Worm (Caenorhabditis elegans): ENCODE results near the gene gldi-11.
A peak's percentile ranks its signal among the peaks of the same experiment; 100 is the strongest.

The gldi-11 gene

DNA sequence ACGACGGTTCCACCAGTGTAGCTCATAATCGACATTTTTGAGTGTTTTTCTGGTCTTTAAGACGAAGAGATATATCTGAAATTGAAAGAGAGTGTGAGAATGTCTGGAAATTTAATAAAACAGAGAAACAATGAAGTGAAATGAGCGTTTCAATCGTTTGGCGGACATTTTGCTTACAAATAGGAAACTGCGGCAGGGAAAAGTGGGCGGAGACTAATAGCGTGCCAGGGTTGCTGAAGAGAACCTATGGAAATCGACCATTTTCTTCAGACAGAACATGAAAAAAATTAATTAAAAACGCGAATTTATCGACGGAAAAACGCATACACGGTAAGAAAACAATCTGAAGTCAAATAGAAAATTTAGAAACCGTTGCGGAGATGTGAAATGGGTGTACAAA is 9.8 kb upstream of the gldi-11 start, which contains the start of gene pbs-3 (continued):
- TF ChIP-seq lag-1 (GFP tag; IDR thresholded peaks at IDR 0.05), result no peak
- TF ChIP-seq attf-5 (GFP tag; optimal IDR thresholded peaks at IDR 0.05), result peak; percentile 81
- TF ChIP-seq nhr-179 (tag; optimal IDR thresholded peaks at IDR 0.05), result no peak
- TF ChIP-seq ama-1 (optimal IDR thresholded peaks at IDR 0.05), result no peak
- no peak for TF ChIP-seq ama-1 (GFP tag; optimal IDR thresholded peaks at IDR 0.05)
- TF ChIP-seq dox-1 (GFP tag; IDR thresholded peaks at IDR 0.05), result peak; percentile 53; the same call in 1 of the 2 replicates
- TF ChIP-seq nhr-80 (tag; optimal IDR thresholded peaks at IDR 0.05), result peak; percentile 44
- TF ChIP-seq him-1 (tag; optimal IDR thresholded peaks at IDR 0.05), result no peak
- TF ChIP-seq C06A6.2 (GFP tag; conservative IDR thresholded peaks at IDR 0.05), result no peak
- no peak for TF ChIP-seq hlh-12 (tag; optimal IDR thresholded peaks at IDR 0.05)
- TF ChIP-seq nhr-120 (GFP tag; IDR thresholded peaks at IDR 0.05), result no peak
- no peak for TF ChIP-seq egl-44 (GFP tag; IDR thresholded peaks at IDR 0.05)
- TF ChIP-seq T26A5.8 (tag; optimal IDR thresholded peaks at IDR 0.05), result no peak
- TF ChIP-seq sdz-38 (tag; optimal IDR thresholded peaks at IDR 0.05), result no peak
- peak; percentile 33; the same call in 1 of the 2 replicates for TF ChIP-seq rcor-1 (GFP tag; IDR thresholded peaks at IDR 0.05)
- no peak for TF ChIP-seq bed-1 (GFP tag; IDR thresholded peaks at IDR 0.05)
- 0 out of 2 replicates have a peak, but pooled peaks have one; percentile 44 for TF ChIP-seq aptf-2 (GFP tag; conservative IDR thresholded peaks at IDR 0.05)
- TF ChIP-seq attf-3 (GFP tag; conservative IDR thresholded peaks at IDR 0.05), result 0 out of 2 replicates have a peak, but pooled peaks have one; percentile 47
- peak; percentile 93 for TF ChIP-seq ceh-100 (GFP tag; IDR thresholded peaks at IDR 0.05)
- TF ChIP-seq pha-4 (tag; optimal IDR thresholded peaks at IDR 0.05), result peak; percentile 13
- no peak for TF ChIP-seq cebp-1 (GFP tag; IDR thresholded peaks at IDR 0.05)
- TF ChIP-seq cebp-1 (tag; optimal IDR thresholded peaks at IDR 0.05), result no peak
- no peak for TF ChIP-seq sptf-2 (GFP tag; optimal IDR thresholded peaks at IDR 0.05)
- TF ChIP-seq chd-7 (tag; optimal IDR thresholded peaks at IDR 0.05), result no peak
- no peak for TF ChIP-seq ztf-6 (GFP tag; IDR thresholded peaks at IDR 0.05)
- no peak for TF ChIP-seq bed-2 (GFP tag; IDR thresholded peaks at IDR 0.05)

DNA sequence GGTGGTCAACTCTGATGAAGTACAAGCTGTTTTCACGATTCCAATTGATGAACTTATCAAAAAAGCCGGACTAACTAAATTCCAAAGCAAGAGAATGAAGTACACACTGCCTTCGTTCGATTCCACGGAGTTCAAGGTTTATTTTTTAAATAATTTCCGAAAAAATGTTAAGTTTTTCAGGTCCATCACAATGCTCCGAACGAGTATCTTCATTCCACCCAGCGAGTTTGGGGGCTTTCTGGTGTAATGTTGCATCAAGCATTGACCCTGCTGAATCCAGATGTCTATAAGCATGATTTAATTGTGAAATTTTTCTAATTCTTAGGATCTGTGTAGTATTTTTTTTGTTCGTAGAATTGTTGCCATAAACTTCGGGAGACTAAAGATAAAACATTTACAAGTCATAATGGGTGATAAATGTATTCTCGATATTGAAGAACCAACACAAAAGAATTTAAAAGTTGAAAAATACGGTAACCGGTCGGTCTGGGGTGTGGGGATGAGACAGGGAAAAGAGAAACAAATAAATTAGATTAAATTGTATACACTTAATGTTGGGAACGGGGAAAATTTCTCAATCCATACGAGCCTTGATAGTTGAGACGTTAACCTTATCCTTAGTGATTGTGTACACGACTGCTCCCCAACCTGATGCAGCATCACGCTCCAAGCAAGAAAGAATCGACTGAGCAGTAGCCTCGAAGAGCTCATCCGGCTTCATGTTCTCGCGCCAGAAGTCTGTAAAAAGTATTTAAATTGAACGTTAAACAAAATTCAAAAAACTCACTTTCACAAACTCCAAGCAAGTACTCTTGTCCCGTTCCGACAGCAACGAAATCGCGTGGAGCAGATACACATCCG is 8.7 kb upstream of the gldi-11 start:
- TF ChIP-seq nhr-90 (tag; optimal IDR thresholded peaks at IDR 0.05), result no peak
- no peak for TF ChIP-seq ceh-91 (GFP tag; IDR thresholded peaks at IDR 0.05)
- no peak for TF ChIP-seq lag-1 (GFP tag; IDR thresholded peaks at IDR 0.05)
- no peak for TF ChIP-seq snpc-1.3 (tag; optimal IDR thresholded peaks at IDR 0.05; ENCODE audit: insufficient read depth)
- no peak for TF ChIP-seq pbrm-1 (GFP tag; IDR thresholded peaks at IDR 0.05)
- TF ChIP-seq ceh-79 (tag; optimal IDR thresholded peaks at IDR 0.05), result no peak
- TF ChIP-seq fkh-3 (tag; optimal IDR thresholded peaks at IDR 0.05), result no peak
- no peak for TF ChIP-seq nfyb-1 (GFP tag; IDR thresholded peaks at IDR 0.05)
- TF ChIP-seq efl-1 (GFP tag; optimal IDR thresholded peaks at IDR 0.05), result no peak
- no peak for TF ChIP-seq nfya-1 (tag; optimal IDR thresholded peaks at IDR 0.05; ENCODE audit: borderline replicate concordance, insufficient read depth)
- 0 out of 2 replicates have a peak, but pooled peaks have one; percentile 30 for TF ChIP-seq B0336.3 (GFP tag; IDR thresholded peaks at IDR 0.05)
- TF ChIP-seq akir-1 (GFP tag; optimal IDR thresholded peaks at IDR 0.05), result no peak
- no peak for TF ChIP-seq Y95B8A.8 (GFP tag; IDR thresholded peaks at IDR 0.05)
- TF ChIP-seq F57A8.1 (GFP tag; optimal IDR thresholded peaks at IDR 0.05), result no peak
- TF ChIP-seq dpff-1 (tag; optimal IDR thresholded peaks at IDR 0.05), result no peak
- no peak for TF ChIP-seq D2030.7 (GFP tag; IDR thresholded peaks at IDR 0.05)
- no peak for TF ChIP-seq bed-2 (GFP tag; IDR thresholded peaks at IDR 0.05)
- TF ChIP-seq lin-54 (GFP tag; optimal IDR thresholded peaks at IDR 0.05), result no peak
- TF ChIP-seq hrde-1 (tag; optimal IDR thresholded peaks at IDR 0.05; ENCODE audit: borderline replicate concordance), result no peak
- TF ChIP-seq F39B2.1 (GFP tag; IDR thresholded peaks at IDR 0.05), result no peak
- TF ChIP-seq nhr-120 (GFP tag; IDR thresholded peaks at IDR 0.05), result no peak
- TF ChIP-seq madf-6 (GFP tag; IDR thresholded peaks at IDR 0.05), result peak; percentile 50
- no peak for TF ChIP-seq nhr-179 (tag; optimal IDR thresholded peaks at IDR 0.05)
- TF ChIP-seq madf-8 (GFP tag; conservative IDR thresholded peaks at IDR 0.05), result no peak
- peak; percentile 82; the same call in 1 of the 2 replicates for TF ChIP-seq madf-3 (GFP tag; IDR thresholded peaks at IDR 0.05)
- TF ChIP-seq ceh-40 (GFP tag; IDR thresholded peaks at IDR 0.05), result no peak

Data from whole organism, young adult.